Worm (Caenorhabditis elegans) whole organism, early embryonic: ENCODE results near the gene txdc-9.

Experiments used
- aly-1 ChIP-seq: sonication (generic microtip); optimal IDR thresholded peaks from 2 replicates; lab custom pipeline; 2016; ENCODE audit warnings: missing genetic modification characterization, missing compliant biosample characterization
- ama-1 ChIP-seq: fragments of 150-350 bp; optimal IDR thresholded peaks from 2 replicates; lab custom pipeline; 2014
- ceh-13 ChIP-seq: fragments of 200-800 bp; sonication (Bioruptor generic); optimal IDR thresholded peaks from 2 replicates; lab custom pipeline; 2018; ENCODE audit warnings: mild to moderate bottlenecking, missing genetic modification characterization, missing compliant biosample characterization
- ceh-36 ChIP-seq: sonication (generic microtip); optimal IDR thresholded peaks from 2 replicates; lab custom pipeline; 2016; ENCODE audit warnings: missing genetic modification characterization, inconsistent platforms, missing compliant biosample characterization
- flt-1 ChIP-seq: fragments of 200-800 bp; sonication (Bioruptor generic); IDR thresholded peaks from 2 replicates; pipeline ENCODE4 v1.3.6; 2022; ENCODE audit warnings: missing genetic modification characterization, missing compliant biosample characterization
- hmg-4 ChIP-seq: fragments of 200-800 bp; sonication (Bioruptor generic); optimal IDR thresholded peaks from 2 replicates; lab custom pipeline; 2018; ENCODE audit warnings: mild to moderate bottlenecking, missing genetic modification characterization, missing compliant biosample characterization
- scrt-1 ChIP-seq: fragments of 200-800 bp; sonication (Bioruptor generic); IDR thresholded peaks from 2 replicates; pipeline ENCODE4 v1.3.6; 2022; ENCODE audit warnings: missing genetic modification characterization, missing compliant biosample characterization
- tbx-11 ChIP-seq: fragments of 200-800 bp; sonication (Bioruptor generic); IDR thresholded peaks from 2 replicates; pipeline ENCODE4 v1.3.6; 2022; ENCODE audit warnings: missing genetic modification characterization, missing compliant biosample characterization

ce11 chrIII:6450596-6450995, 18.6 kb downstream of the txdc-9 start, which contains the start of gene T26A5.6:
- TF ChIP-seq ama-1: no peak
- TF ChIP-seq flt-1: no peak
- TF ChIP-seq tbx-11 (GFP tag; lab: Robert Waterston, UW): no peak
- no peak for TF ChIP-seq ceh-36 (tag; lab: Kevin White, UChicago)
- TF ChIP-seq hmg-4 (GFP tag; lab: Kevin White, UChicago): no peak
- TF ChIP-seq scrt-1 (GFP tag; lab: Robert Waterston, UW): no peak
- no peak for TF ChIP-seq aly-1 (tag; lab: Kevin White, UChicago)
- no peak for TF ChIP-seq ceh-13
